Fruit fly (Drosophila melanogaster) whole organism, embryonic: ENCODE data around the gene Mdr65.
A peak's percentile ranks its signal among the peaks of the same experiment; 100 is the strongest.

Experiments
- Ada2b ChIP-seq: fragments of 200-800 bp; sonication (Bioruptor generic); IDR thresholded peaks from 2 replicates; pipeline ENCODE4 v1.3.6; 2022; ENCODE audit warnings: missing biosample characterization, missing genetic modification characterization
- Adf1 ChIP-seq: fragments of 200-800 bp; sonication (Bioruptor generic); IDR thresholded peaks from 2 replicates; pipeline ENCODE4 v1.3.6; 2022; ENCODE audit warnings: missing biosample characterization, missing genetic modification characterization
- Asciz ChIP-seq: fragments of 200-800 bp; sonication (Bioruptor generic); optimal IDR thresholded peaks from 2 replicates; lab custom pipeline; 2017; ENCODE audit warnings: missing biosample characterization, mild to moderate bottlenecking, missing genetic modification characterization, missing genetic modification reagents
- BEAF-32 ChIP-seq: fragments of 200-800 bp; sonication (Bioruptor generic); optimal IDR thresholded peaks from 3 replicates; lab custom pipeline; 2017; ENCODE audit warnings: missing biosample characterization, missing genetic modification characterization, mild to moderate bottlenecking, moderate library complexity, missing genetic modification reagents
- Bdp1 ChIP-seq: fragments of 200-800 bp; sonication (Bioruptor generic); optimal IDR thresholded peaks from 3 replicates; lab custom pipeline; 2016; ENCODE audit warnings: missing biosample characterization, missing genetic modification characterization
- CG10147 ChIP-seq: fragments of 200-800 bp; sonication (Bioruptor generic); optimal IDR thresholded peaks from 2 replicates; lab custom pipeline; 2019; ENCODE audit warnings: missing biosample characterization, mild to moderate bottlenecking, missing genetic modification characterization, moderate library complexity
- CG11456 ChIP-seq: fragments of 200-800 bp; sonication (Bioruptor generic); IDR thresholded peaks from 3 replicates; pipeline ENCODE4 v1.3.6; 2022; ENCODE audit warnings: missing biosample characterization, missing genetic modification characterization
- CG12071 ChIP-seq: fragments of 200-800 bp; sonication (Bioruptor generic); optimal IDR thresholded peaks from 3 replicates; lab custom pipeline; 2018; ENCODE audit warnings: missing biosample characterization, mild to moderate bottlenecking, missing genetic modification characterization
- CG12236 ChIP-seq: fragments of 200-800 bp; sonication (Bioruptor generic); optimal IDR thresholded peaks from 2 replicates; lab custom pipeline; 2016; ENCODE audit warnings: missing biosample characterization, missing genetic modification characterization
- CG12769 ChIP-seq: fragments of 200-800 bp; sonication (Bioruptor generic); optimal IDR thresholded peaks from 2 replicates; lab custom pipeline; 2019; ENCODE audit warnings: missing biosample characterization, mild to moderate bottlenecking, missing genetic modification characterization, moderate library complexity
- CG14710 ChIP-seq: fragments of 200-800 bp; sonication (Bioruptor generic); optimal IDR thresholded peaks from 3 replicates; lab custom pipeline; 2019; ENCODE audit warnings: missing biosample characterization, mild to moderate bottlenecking, missing genetic modification characterization, moderate library complexity
- CG1529 ChIP-seq: fragments of 200-800 bp; sonication (Bioruptor generic); optimal IDR thresholded peaks from 3 replicates; lab custom pipeline; 2018; ENCODE audit warnings: missing biosample characterization, missing genetic modification characterization
- CG17328 ChIP-seq: fragments of 200-800 bp; sonication (Bioruptor generic); IDR thresholded peaks from 2 replicates; pipeline ENCODE4 v1.3.6; 2022; ENCODE audit warnings: missing biosample characterization, missing genetic modification characterization
- CG1832 ChIP-seq: fragments of 200-800 bp; sonication (Bioruptor generic); optimal IDR thresholded peaks from 2 replicates; lab custom pipeline; 2017; ENCODE audit warnings: missing biosample characterization, mild to moderate bottlenecking, missing genetic modification characterization, inconsistent platforms
- CG2116 ChIP-seq: fragments of 200-800 bp; sonication (Bioruptor generic); optimal IDR thresholded peaks from 3 replicates; lab custom pipeline; 2018; ENCODE audit warnings: missing biosample characterization, mild to moderate bottlenecking, missing genetic modification characterization
- CG2875 ChIP-seq: fragments of 200-800 bp; sonication (Bioruptor generic); optimal IDR thresholded peaks from 2 replicates; lab custom pipeline; 2017; ENCODE audit warnings: missing biosample characterization, mild to moderate bottlenecking, missing genetic modification characterization, missing genetic modification reagents
- CG33213 ChIP-seq: fragments of 200-800 bp; sonication (Bioruptor generic); optimal IDR thresholded peaks from 3 replicates; lab custom pipeline; 2016; ENCODE audit warnings: missing biosample characterization, missing genetic modification characterization
- CG3838 ChIP-seq: fragments of 200-800 bp; sonication (Bioruptor generic); optimal IDR thresholded peaks from 3 replicates; lab custom pipeline; 2016; ENCODE audit warnings: missing biosample characterization, missing genetic modification characterization
- CG4404 ChIP-seq: fragments of 200-800 bp; sonication (Bioruptor generic); IDR thresholded peaks from 2 replicates; pipeline ENCODE4 v1.3.6; 2022; ENCODE audit warnings: missing biosample characterization, missing genetic modification characterization
- CG4707 ChIP-seq: fragments of 200-800 bp; sonication (Bioruptor generic); optimal IDR thresholded peaks from 2 replicates; lab custom pipeline; 2018; ENCODE audit warnings: missing biosample characterization, mild to moderate bottlenecking, missing genetic modification characterization, moderate library complexity
- CG6272 ChIP-seq: fragments of 200-800 bp; sonication (Bioruptor generic); IDR thresholded peaks from 2 replicates; pipeline ENCODE4 v1.3.6; 2022; ENCODE audit warnings: missing biosample characterization, missing genetic modification characterization
- CkIIα-i1 ChIP-seq: fragments of 200-800 bp; sonication (Bioruptor generic); IDR thresholded peaks from 2 replicates; pipeline ENCODE4 v1.3.6; 2022; ENCODE audit warnings: missing biosample characterization, missing genetic modification characterization
- H15 ChIP-seq: fragments of 200-800 bp; sonication (Bioruptor generic); IDR thresholded peaks from 3 replicates; pipeline ENCODE4 v1.3.6; 2022; ENCODE audit warnings: missing biosample characterization, missing genetic modification characterization
- HmgD ChIP-seq: fragments of 200-800 bp; sonication (Bioruptor generic); optimal IDR thresholded peaks from 3 replicates; lab custom pipeline; 2016; ENCODE audit warnings: missing biosample characterization, missing genetic modification characterization
- Max ChIP-seq: fragments of 200-800 bp; sonication (Bioruptor generic); optimal IDR thresholded peaks from 2 replicates; lab custom pipeline; 2016; ENCODE audit warnings: missing biosample characterization, mild to moderate bottlenecking, missing genetic modification characterization
- Med ChIP-seq: fragments of 200-800 bp; sonication (Bioruptor generic); peaks from one replicate; lab custom pipeline; 2016; ENCODE audit warnings: missing biosample characterization, missing genetic modification characterization, mild to moderate bottlenecking, inconsistent platforms, moderate library complexity
- Nf-YB ChIP-seq: fragments of 200-800 bp; sonication (Bioruptor generic); optimal IDR thresholded peaks from 3 replicates; lab custom pipeline; 2019; ENCODE audit warnings: missing biosample characterization, mild to moderate bottlenecking, missing genetic modification characterization, moderate library complexity
- Side ChIP-seq: fragments of 200-800 bp; sonication (Bioruptor generic); optimal IDR thresholded peaks from 2 replicates; lab custom pipeline; 2016; ENCODE audit warnings: missing biosample characterization, missing genetic modification characterization
- Sry-δ ChIP-seq: fragments of 200-800 bp; sonication (Bioruptor generic); optimal IDR thresholded peaks from 2 replicates; lab custom pipeline; 2016; ENCODE audit warnings: missing biosample characterization, missing genetic modification characterization
- Vsx1 ChIP-seq: fragments of 200-800 bp; sonication (Bioruptor generic); optimal IDR thresholded peaks from 2 replicates; lab custom pipeline; 2017; ENCODE audit warnings: missing biosample characterization, mild to moderate bottlenecking, missing genetic modification characterization, missing genetic modification reagents
- Xrp1 ChIP-seq: fragments of 200-800 bp; sonication (Bioruptor generic); IDR thresholded peaks from 2 replicates; pipeline ENCODE4 v1.3.6; 2022; ENCODE audit warnings: missing biosample characterization, missing genetic modification characterization
- ash1 ChIP-seq: fragments of 200-800 bp; sonication (Bioruptor generic); optimal IDR thresholded peaks from 2 replicates; lab custom pipeline; 2018; ENCODE audit warnings: missing biosample characterization, mild to moderate bottlenecking, missing genetic modification characterization
- cad ChIP-seq: fragments of >200 bp; optimal IDR thresholded peaks from 2 replicates; lab custom pipeline; 2017; ENCODE audit warnings: missing biosample characterization, missing genetic modification characterization
- danr ChIP-seq: fragments of 200-800 bp; sonication (Bioruptor generic); IDR thresholded peaks from 2 replicates; pipeline ENCODE4 v1.3.6; 2022; ENCODE audit warnings: missing biosample characterization, missing genetic modification characterization
- emc ChIP-seq: fragments of 200-800 bp; sonication (Bioruptor generic); optimal IDR thresholded peaks from 2 replicates; lab custom pipeline; 2016; ENCODE audit warnings: missing biosample characterization, missing genetic modification characterization
- eyg ChIP-seq: fragments of 200-800 bp; sonication (Bioruptor generic); optimal IDR thresholded peaks from 3 replicates; lab custom pipeline; 2016; ENCODE audit warnings: missing biosample characterization, missing genetic modification characterization
- fd102C ChIP-seq: fragments of 200-800 bp; sonication (Bioruptor generic); optimal IDR thresholded peaks from 2 replicates; lab custom pipeline; 2018; ENCODE audit warnings: missing biosample characterization, mild to moderate bottlenecking, missing genetic modification characterization, moderate library complexity
- gem ChIP-seq: fragments of 200-800 bp; sonication (Bioruptor generic); optimal IDR thresholded peaks from 2 replicates; lab custom pipeline; 2019; ENCODE audit warnings: missing biosample characterization, mild to moderate bottlenecking, missing genetic modification characterization, moderate library complexity
- ham ChIP-seq: fragments of 200-800 bp; sonication (Bioruptor generic); IDR thresholded peaks from 2 replicates; pipeline ENCODE4 v1.3.6; 2022; ENCODE audit warnings: missing biosample characterization, missing genetic modification characterization
- mam ChIP-seq: fragments of 200-800 bp; sonication (Bioruptor generic); optimal IDR thresholded peaks from 3 replicates; lab custom pipeline; 2016; ENCODE audit warnings: missing biosample characterization, missing genetic modification characterization
- mld ChIP-seq: fragments of 200-800 bp; sonication (Bioruptor generic); IDR thresholded peaks from 3 replicates; pipeline ENCODE4 v1.3.6; 2022; ENCODE audit warnings: missing biosample characterization, missing genetic modification characterization; ENCODE audit not compliant: partially characterized antibody
- pb ChIP-seq: fragments of 200-800 bp; sonication (Bioruptor generic); optimal IDR thresholded peaks from 3 replicates; lab custom pipeline; 2016; ENCODE audit warnings: missing biosample characterization, missing genetic modification characterization
- pnt ChIP-seq: fragments of 200-800 bp; sonication (Bioruptor generic); optimal IDR thresholded peaks from 3 replicates; lab custom pipeline; 2016; ENCODE audit warnings: missing biosample characterization, missing genetic modification characterization
- ssp ChIP-seq: fragments of 200-800 bp; sonication (Bioruptor generic); IDR thresholded peaks from 2 replicates; pipeline ENCODE4 v1.3.6; 2022; ENCODE audit warnings: missing biosample characterization, missing genetic modification characterization
- stwl ChIP-seq: fragments of 200-800 bp; sonication (Bioruptor generic); optimal IDR thresholded peaks from 3 replicates; lab custom pipeline; 2018; ENCODE audit warnings: missing biosample characterization, mild to moderate bottlenecking, missing genetic modification characterization, moderate library complexity
- ttk ChIP-seq: fragments of 200-800 bp; sonication (Bioruptor generic); IDR thresholded peaks from 2 replicates; pipeline ENCODE4 v2.1.2; 2022; ENCODE audit warnings: missing biosample characterization, missing genetic modification characterization
- vfl ChIP-seq: fragments of 200-800 bp; sonication (Bioruptor generic); optimal IDR thresholded peaks from 2 replicates; lab custom pipeline; 2016; ENCODE audit warnings: missing biosample characterization, missing genetic modification characterization
- wdn ChIP-seq: fragments of 200-800 bp; sonication (Bioruptor generic); IDR thresholded peaks from 2 replicates; pipeline ENCODE4 v1.3.6; 2022; ENCODE audit warnings: missing biosample characterization, missing genetic modification characterization
- zen2 ChIP-seq: fragments of 200-800 bp; sonication (Bioruptor generic); IDR thresholded peaks from 3 replicates; pipeline ENCODE4 v1.3.6; 2022; ENCODE audit warnings: missing biosample characterization, missing genetic modification characterization; ENCODE audit not compliant: partially characterized antibody
- zfh1 ChIP-seq: fragments of 200-800 bp; sonication (Bioruptor generic); IDR thresholded peaks from 3 replicates; pipeline ENCODE4 v1.3.6; 2022; ENCODE audit warnings: missing biosample characterization, missing genetic modification characterization

Mdr65 gene

dm6 chr3L:6192822-6193555 is 52.6 kb downstream of the Mdr65 start, which contains the start of the genes Sf3b6 and Tnpo (continued):
- TF ChIP-seq wdn (GFP tag; lab: Robert Waterston, UW), result peak; percentile 67
- TF ChIP-seq gem (tag; lab: Kevin White, UChicago), result peak; percentile 92
- TF ChIP-seq CG3838, result peak; percentile 31
- TF ChIP-seq CG17328, result peak; percentile 57
- TF ChIP-seq Nf-YB (GFP tag; lab: Kevin White, UChicago), result no peak
- no peak for TF ChIP-seq Side (GFP tag; lab: Kevin White, UChicago)
- peak; percentile 88 for TF ChIP-seq CG6272 (GFP tag; lab: Robert Waterston, UW)
- no peak for TF ChIP-seq Asciz
- TF ChIP-seq HmgD, result peak; percentile 9
- TF ChIP-seq Ada2b (GFP tag; lab: Robert Waterston, UW), result peak; percentile 70
- TF ChIP-seq ssp (GFP tag; lab: Robert Waterston, UW), result peak; percentile 79
- TF ChIP-seq Sry-δ (GFP tag; lab: Kevin White, UChicago), result peak; percentile 87
- TF ChIP-seq ham, result peak; percentile 49; the same call in 1 of the 2 replicates
- peak; percentile 47 for TF ChIP-seq stwl (tag; lab: Kevin White, UChicago)
- peak; percentile 82 for TF ChIP-seq ttk (GFP tag; lab: Robert Waterston, UW)
- TF ChIP-seq eyg, result peak; percentile 23
- peak; percentile 65 for TF ChIP-seq vfl
- peak; percentile 82 for TF ChIP-seq Max (GFP tag; lab: Kevin White, UChicago)
- peak; percentile 63 for TF ChIP-seq Bdp1 (GFP tag; lab: Kevin White, UChicago)
- peak; percentile 77 for TF ChIP-seq zfh1 (GFP tag; lab: Robert Waterston, UW)
- no peak for TF ChIP-seq Vsx1 (GFP tag; lab: Kevin White, UChicago)
- TF ChIP-seq pb (GFP tag; lab: Kevin White, UChicago), result no peak
- peak; percentile 84 for TF ChIP-seq CG11456
- TF ChIP-seq CG10147 (GFP tag; lab: Kevin White, UChicago), result no peak
- TF ChIP-seq CkIIα-i1, result no peak
- TF ChIP-seq Xrp1 (GFP tag; lab: Robert Waterston, UW), result peak; percentile 82
- TF ChIP-seq Med (GFP tag; lab: Kevin White, UChicago), result peak; percentile 84
- peak; percentile 39 for TF ChIP-seq CG33213 (GFP tag; lab: Kevin White, UChicago)
- TF ChIP-seq CG4404 (GFP tag; lab: Robert Waterston, UW), result peak; percentile 87
- peak; percentile 71; the same call in 1 of the 2 replicates for TF ChIP-seq danr (GFP tag; lab: Robert Waterston, UW)
- TF ChIP-seq CG4707 (GFP tag; lab: Kevin White, UChicago), result no peak
- peak; percentile 69; the same call in 2 of the 3 replicates for TF ChIP-seq H15
- peak; percentile 44 for TF ChIP-seq CG1529 (GFP tag; lab: Kevin White, UChicago)
- TF ChIP-seq fd102C, result no peak
- no peak for TF ChIP-seq ash1 (GFP tag; lab: Kevin White, UChicago)
- no peak for TF ChIP-seq CG2875 (GFP tag; lab: Kevin White, UChicago)
- peak; percentile 89 for TF ChIP-seq mam
- peak; percentile 89 for TF ChIP-seq BEAF-32 (GFP tag; lab: Kevin White, UChicago)
- TF ChIP-seq emc (GFP tag; lab: Kevin White, UChicago), result peak; percentile 29
- no peak for TF ChIP-seq CG12071 (GFP tag; lab: Kevin White, UChicago)
- 0 out of 3 replicates have a peak, but pooled peaks have one; percentile 12 for TF ChIP-seq mld (GFP tag; lab: Robert Waterston, UW)
- no peak for TF ChIP-seq CG12769 (tag; lab: Kevin White, UChicago)
- TF ChIP-seq zen2 (GFP tag; lab: Robert Waterston, UW), result no peak; the same call in 2 of the 3 replicates
- TF ChIP-seq cad (GFP tag; lab: Kevin White, UChicago), result no peak
- TF ChIP-seq pnt (GFP tag; lab: Kevin White, UChicago), result peak; percentile 78
- TF ChIP-seq CG12236 (GFP tag; lab: Kevin White, UChicago), result peak; percentile 33
- TF ChIP-seq CG14710 (tag; lab: Kevin White, UChicago), result peak; percentile 91
- TF ChIP-seq CG2116 (GFP tag; lab: Kevin White, UChicago), result peak; percentile 69
- TF ChIP-seq CG1832, result no peak
- TF ChIP-seq Adf1 (GFP tag; lab: Robert Waterston, UW), result peak; percentile 39
